Worm (Caenorhabditis elegans): ENCODE measurements around the gene hbl-1.
A peak's percentile ranks its signal among the peaks of the same experiment; 100 is the strongest.

Gene hbl-1

ce11 chrX:5828085-5828484 lies 6.1 kb downstream of the hbl-1 start:
- no peak for TF ChIP-seq F13H6.1 (tag; optimal IDR thresholded peaks at IDR 0.05)
- TF ChIP-seq lin-39 (tag; optimal IDR thresholded peaks at IDR 0.05), result no peak
- peak; percentile 13 for TF ChIP-seq lin-13 (GFP tag; optimal IDR thresholded peaks at IDR 0.05)
- TF ChIP-seq unc-39 (tag; optimal IDR thresholded peaks at IDR 0.05), result no peak
- no peak for TF ChIP-seq peb-1 (tag; optimal IDR thresholded peaks at IDR 0.05)
- peak; percentile 81 for TF ChIP-seq blmp-1 (tag; optimal IDR thresholded peaks at IDR 0.05; ENCODE audit: insufficient read depth)
- no peak for TF ChIP-seq elt-3 (tag; optimal IDR thresholded peaks at IDR 0.05)
- TF ChIP-seq nhr-23 (tag; optimal IDR thresholded peaks at IDR 0.05), result no peak
- peak; percentile 50 for TF ChIP-seq egl-27 (tag; optimal IDR thresholded peaks at IDR 0.05)
- TF ChIP-seq nhr-129 (tag; optimal IDR thresholded peaks at IDR 0.05), result no peak
- TF ChIP-seq unc-55 (GFP tag; optimal IDR thresholded peaks at IDR 0.05), result no peak
- no peak for TF ChIP-seq aly-2 (tag; optimal IDR thresholded peaks at IDR 0.05)
- TF ChIP-seq sma-3 (GFP tag; optimal IDR thresholded peaks at IDR 0.05), result peak; percentile 50
- TF ChIP-seq elt-1 (tag; optimal IDR thresholded peaks at IDR 0.05), result no peak
- TF ChIP-seq fos-1 (tag; optimal IDR thresholded peaks at IDR 0.05), result peak; percentile 55
- no peak for TF ChIP-seq nhr-10 (tag; optimal IDR thresholded peaks at IDR 0.05)
- no peak for TF ChIP-seq ama-1 (optimal IDR thresholded peaks at IDR 0.05)
- peak; percentile 88 for TF ChIP-seq nhr-25 (tag; optimal IDR thresholded peaks at IDR 0.05)
- TF ChIP-seq nhr-11 (tag; optimal IDR thresholded peaks at IDR 0.05), result no peak
- no peak for TF ChIP-seq ztf-1 (GFP tag; conservative IDR thresholded peaks at IDR 0.05)
- peak in 1 of 2 experiments; percentile 21 for TF ChIP-seq lsy-2 (tag; optimal IDR thresholded peaks at IDR 0.05)
- TF ChIP-seq R02D3.7 (tag; optimal IDR thresholded peaks at IDR 0.05), result no peak
- peak; percentile 47 for TF ChIP-seq crh-2 (tag; optimal IDR thresholded peaks at IDR 0.05)
- TF ChIP-seq Y55F3AM.14 (GFP tag; optimal IDR thresholded peaks at IDR 0.05), result no peak
- TF ChIP-seq gmeb-1 (tag; optimal IDR thresholded peaks at IDR 0.05), result no peak
- TF ChIP-seq sem-4 (tag; optimal IDR thresholded peaks at IDR 0.05), result no peak
- TF ChIP-seq snpc-4 (tag; optimal IDR thresholded peaks at IDR 0.05), result no peak
- peak; percentile 77 for TF ChIP-seq ceh-16 (tag; optimal IDR thresholded peaks at IDR 0.05)
- no peak for TF ChIP-seq mab-5 (tag; optimal IDR thresholded peaks at IDR 0.05)
- TF ChIP-seq lin-11 (tag; optimal IDR thresholded peaks at IDR 0.05), result no peak
- TF ChIP-seq unc-62 (GFP tag; optimal IDR thresholded peaks at IDR 0.05), result no peak
- peak; percentile 70 for TF ChIP-seq sma-9 (GFP tag; optimal IDR thresholded peaks at IDR 0.05)
- no peak for TF ChIP-seq sma-9 (tag; optimal IDR thresholded peaks at IDR 0.05)
- TF ChIP-seq mdl-1 (tag; optimal IDR thresholded peaks at IDR 0.05), result peak in 1 of 2 experiments; percentile 7
- no peak for TF ChIP-seq ztf-11 (tag; optimal IDR thresholded peaks at IDR 0.05)
- TF ChIP-seq ztf-4 (tag; optimal IDR thresholded peaks at IDR 0.05), result no peak
- no peak for TF ChIP-seq skn-1 (tag; optimal IDR thresholded peaks at IDR 0.05)
- TF ChIP-seq ZK546.5 (tag; optimal IDR thresholded peaks at IDR 0.05), result no peak
- TF ChIP-seq C34F6.9 (tag; optimal IDR thresholded peaks at IDR 0.05), result no peak
- peak; percentile 43 for TF ChIP-seq nhr-6 (tag; optimal IDR thresholded peaks at IDR 0.05)
- TF ChIP-seq nhr-77 (tag; optimal IDR thresholded peaks at IDR 0.05), result no peak
- peak; percentile 65 for TF ChIP-seq nhr-21 (tag; optimal IDR thresholded peaks at IDR 0.05)

ce11 chrX:5829175-5829574 lies 7.2 kb downstream of the hbl-1 start, which contains the start of gene acp-5:
acp-5 (plus strand) TSS chrX:5829435.
- TF ChIP-seq fos-1 (tag; optimal IDR thresholded peaks at IDR 0.05) (peak; percentile 10), egl-27 (tag; optimal IDR thresholded peaks at IDR 0.05) (no peak)

ce11 chrX:5831827-5832226 lies 9.9 kb downstream of the hbl-1 start:
- peak; percentile 16 for TF ChIP-seq fos-1 (tag; optimal IDR thresholded peaks at IDR 0.05)
- TF ChIP-seq crh-2 (tag; optimal IDR thresholded peaks at IDR 0.05), result no peak
